Fruit fly (Drosophila melanogaster) whole organism, pupa: Measurements from ENCODE around the gene Atac3.

Source experiments
- CG15710 ChIP-seq: fragments of 200-800 bp; sonication (Bioruptor generic); optimal IDR thresholded peaks from 2 replicates; lab custom pipeline; 2018; ENCODE audit warnings: missing biosample characterization, mild to moderate bottlenecking, missing genetic modification characterization, moderate library complexity
- rn ChIP-seq: fragments of 200-800 bp; sonication (Bioruptor generic); IDR thresholded peaks from 2 replicates; pipeline ENCODE4 v1.3.6; 2022; ENCODE audit warnings: missing biosample characterization, missing genetic modification characterization

- TF ChIP-seq rn (GFP tag; lab: Robert Waterston, UW) (peak; percentile 87), CG15710 (tag; lab: Kevin White, UChicago) (peak; percentile 82)
Observed at dm6 chr3L:347641-348405, 20.0 kb upstream of the Atac3 start.
